Fruit fly (Drosophila melanogaster) whole organism, embryonic: ENCODE data around the gene CG46463.

ENCODE experiments used
- Atf-2 ChIP-seq: fragments of 200-800 bp; sonication (Bioruptor generic); optimal IDR thresholded peaks from 2 replicates; lab custom pipeline; 2016; ENCODE audit warnings: missing biosample characterization, missing genetic modification characterization
- CG10654 ChIP-seq: fragments of 200-800 bp; sonication (Bioruptor generic); optimal IDR thresholded peaks from 2 replicates; lab custom pipeline; 2016; ENCODE audit warnings: missing biosample characterization, missing genetic modification characterization
- CG10979 ChIP-seq: fragments of 200-800 bp; sonication (Bioruptor generic); optimal IDR thresholded peaks from 2 replicates; lab custom pipeline; 2018; ENCODE audit warnings: missing biosample characterization, mild to moderate bottlenecking, missing genetic modification characterization, moderate library complexity
- CG12391 ChIP-seq: fragments of 200-800 bp; sonication (Bioruptor generic); optimal IDR thresholded peaks from 3 replicates; lab custom pipeline; 2018; ENCODE audit warnings: missing biosample characterization, mild to moderate bottlenecking, missing genetic modification characterization, moderate library complexity
- CG13123 ChIP-seq: fragments of 200-800 bp; sonication (Bioruptor generic); optimal IDR thresholded peaks from 2 replicates; lab custom pipeline; 2016; ENCODE audit warnings: missing biosample characterization, missing genetic modification characterization
- CG1602 ChIP-seq: fragments of 200-800 bp; sonication (Bioruptor generic); optimal IDR thresholded peaks from 3 replicates; lab custom pipeline; 2016; ENCODE audit warnings: missing biosample characterization, missing genetic modification characterization
- CG16863 ChIP-seq: fragments of 200-800 bp; sonication (Bioruptor generic); optimal IDR thresholded peaks from 3 replicates; lab custom pipeline; 2016; ENCODE audit warnings: missing biosample characterization, missing genetic modification characterization
- CG17385 ChIP-seq: fragments of 200-800 bp; sonication (Bioruptor generic); optimal IDR thresholded peaks from 3 replicates; lab custom pipeline; 2018; ENCODE audit warnings: missing biosample characterization, mild to moderate bottlenecking, missing genetic modification characterization
- CG18011 ChIP-seq: fragments of 200-800 bp; sonication (Bioruptor generic); optimal IDR thresholded peaks from 2 replicates; lab custom pipeline; 2017; ENCODE audit warnings: missing biosample characterization, missing genetic modification characterization, mild to moderate bottlenecking, moderate library complexity, missing genotype
- CG2678 ChIP-seq: fragments of 200-800 bp; sonication (Bioruptor generic); optimal IDR thresholded peaks from 3 replicates; lab custom pipeline; 2019; ENCODE audit warnings: missing biosample characterization, mild to moderate bottlenecking, missing genetic modification characterization, moderate library complexity
- CG2712 ChIP-seq: fragments of 200-800 bp; optimal IDR thresholded peaks from 3 replicates; lab custom pipeline; 2019; ENCODE audit warnings: missing biosample characterization, mild to moderate bottlenecking, missing genetic modification characterization, moderate library complexity
- CG2889 ChIP-seq: fragments of 200-800 bp; sonication (Bioruptor generic); IDR thresholded peaks from 3 replicates; pipeline ENCODE4 v1.3.6; 2022; ENCODE audit warnings: missing biosample characterization, missing genetic modification characterization
- CG30020 ChIP-seq: fragments of 200-800 bp; optimal IDR thresholded peaks from 2 replicates; lab custom pipeline; 2019; ENCODE audit warnings: missing biosample characterization, mild to moderate bottlenecking, missing genetic modification characterization, moderate library complexity
- CG31441 ChIP-seq: fragments of 200-800 bp; sonication (Bioruptor generic); IDR thresholded peaks from 2 replicates; pipeline ENCODE4 v1.3.6; 2022; ENCODE audit warnings: missing biosample characterization, missing genetic modification characterization
- CG6254 ChIP-seq: fragments of 200-800 bp; sonication (Bioruptor generic); optimal IDR thresholded peaks from 3 replicates; lab custom pipeline; 2017; ENCODE audit warnings: mild to moderate bottlenecking, missing biosample characterization, missing genetic modification reagents, missing genetic modification characterization
- CG6689 ChIP-seq: fragments of 200-800 bp; sonication (Bioruptor generic); IDR thresholded peaks from 2 replicates; pipeline ENCODE4 v1.3.6; 2022; ENCODE audit warnings: missing biosample characterization, missing genetic modification characterization
- CG6765 ChIP-seq: fragments of 200-800 bp; sonication (Bioruptor generic); optimal IDR thresholded peaks from 3 replicates; lab custom pipeline; 2017; ENCODE audit warnings: missing biosample characterization, mild to moderate bottlenecking, missing genetic modification characterization
- CG9727 ChIP-seq: fragments of 200-800 bp; sonication (Bioruptor generic); optimal IDR thresholded peaks from 3 replicates; lab custom pipeline; 2017; ENCODE audit warnings: missing biosample characterization, mild to moderate bottlenecking, missing genetic modification characterization
- CG9817 ChIP-seq: fragments of 200-800 bp; sonication (Bioruptor generic); optimal IDR thresholded peaks from 2 replicates; lab custom pipeline; 2018; ENCODE audit warnings: missing biosample characterization, mild to moderate bottlenecking, missing genetic modification characterization, moderate library complexity
- CG9932 ChIP-seq: fragments of 200-800 bp; sonication (Bioruptor generic); IDR thresholded peaks from 2 replicates; pipeline ENCODE4 v1.3.6; 2022; ENCODE audit warnings: missing biosample characterization, missing genetic modification characterization
- CHES-1-like ChIP-seq: fragments of 200-800 bp; sonication (Bioruptor generic); optimal IDR thresholded peaks from 2 replicates; lab custom pipeline; 2016; ENCODE audit warnings: missing biosample characterization, missing genetic modification characterization
- Camta ChIP-seq: fragments of 200-800 bp; sonication (Bioruptor generic); optimal IDR thresholded peaks from 2 replicates; lab custom pipeline; 2016; ENCODE audit warnings: missing biosample characterization, missing genetic modification characterization
- D ChIP-seq, 2 experiments: fragments of 200-800 bp in 1 of 2; fragments of >200 bp in 1 of 2; sonication (Bioruptor generic) in 1 of 2; optimal IDR thresholded peaks; 2 replicates in 1 of 2; 3 replicates in 1 of 2; lab custom pipeline; 2017; ENCODE audit warnings: mild to moderate bottlenecking in 1 of 2, missing biosample characterization in 1 of 2, missing genetic modification characterization in 1 of 2, missing genetic modification reagents in 1 of 2
- Dip3 ChIP-seq: fragments of 200-800 bp; sonication (Bioruptor generic); optimal IDR thresholded peaks from 3 replicates; lab custom pipeline; 2016; ENCODE audit warnings: missing biosample characterization, missing genetic modification characterization
- Ets65A ChIP-seq: fragments of 200-800 bp; sonication (Bioruptor generic); peaks from one replicate; lab custom pipeline; 2016; ENCODE audit warnings: missing biosample characterization, missing genetic modification characterization
- Mes4 ChIP-seq: fragments of 200-800 bp; sonication (Bioruptor generic); optimal IDR thresholded peaks from 2 replicates; lab custom pipeline; 2016; ENCODE audit warnings: missing biosample characterization, missing genetic modification characterization
- Nf-YC ChIP-seq: fragments of 200-800 bp; optimal IDR thresholded peaks from 3 replicates; lab custom pipeline; 2019; ENCODE audit warnings: missing biosample characterization, mild to moderate bottlenecking, missing genetic modification characterization, moderate library complexity
- PHDP ChIP-seq: fragments of 200-800 bp; sonication (Bioruptor generic); optimal IDR thresholded peaks from 3 replicates; lab custom pipeline; 2018; ENCODE audit warnings: missing biosample characterization, mild to moderate bottlenecking, missing genetic modification characterization, moderate library complexity
- Poxn ChIP-seq: fragments of 200-800 bp; sonication (Bioruptor generic); IDR thresholded peaks from 2 replicates; pipeline ENCODE4 v1.3.6; 2022; ENCODE audit warnings: missing biosample characterization, missing genetic modification characterization
- Rfx ChIP-seq: fragments of 200-800 bp; sonication (Bioruptor generic); IDR thresholded peaks from 2 replicates; pipeline ENCODE4 v1.3.6; 2022; ENCODE audit warnings: missing biosample characterization, missing genetic modification characterization
- amos ChIP-seq: fragments of 200-800 bp; sonication (Bioruptor generic); IDR thresholded peaks from 2 replicates; pipeline ENCODE4 v1.3.6; 2022; ENCODE audit warnings: missing biosample characterization, missing genetic modification characterization; ENCODE audit not compliant: partially characterized antibody
- bsh ChIP-seq, 2 experiments: fragments of 200-800 bp; sonication (Bioruptor generic); optimal IDR thresholded peaks; 2 replicates each; lab custom pipeline; 2017 to 2018; ENCODE audit warnings: mild to moderate bottlenecking in 2 of 2, missing biosample characterization in 2 of 2, missing genetic modification characterization in 2 of 2, moderate library complexity in 1 of 2
- cg ChIP-seq: fragments of 200-800 bp; sonication (Bioruptor generic); optimal IDR thresholded peaks from 3 replicates; lab custom pipeline; 2019; ENCODE audit warnings: missing biosample characterization, mild to moderate bottlenecking, missing genetic modification characterization, moderate library complexity
- ci ChIP-seq: fragments of 200-800 bp; sonication (Bioruptor generic); IDR thresholded peaks from 3 replicates; pipeline ENCODE4 v1.3.6; 2022; ENCODE audit warnings: missing biosample characterization, missing genetic modification characterization
- emc ChIP-seq: fragments of 200-800 bp; sonication (Bioruptor generic); optimal IDR thresholded peaks from 2 replicates; lab custom pipeline; 2016; ENCODE audit warnings: missing biosample characterization, missing genetic modification characterization
- gro ChIP-seq: fragments of 200-800 bp; sonication (Bioruptor generic); optimal IDR thresholded peaks from 2 replicates; lab custom pipeline; 2016; ENCODE audit warnings: missing biosample characterization, missing genetic modification characterization
- gsb ChIP-seq: fragments of 200-800 bp; sonication (Bioruptor generic); IDR thresholded peaks from 2 replicates; pipeline ENCODE4 v1.3.6; 2022; ENCODE audit warnings: missing biosample characterization, missing genetic modification characterization
- gsb-n ChIP-seq: fragments of 200-800 bp; sonication (Bioruptor generic); optimal IDR thresholded peaks from 3 replicates; lab custom pipeline; 2018; ENCODE audit warnings: missing biosample characterization, mild to moderate bottlenecking, missing genetic modification characterization
- ken ChIP-seq: fragments of 200-800 bp; sonication (Bioruptor generic); IDR thresholded peaks from 3 replicates; pipeline ENCODE4 v1.3.6; 2022; ENCODE audit warnings: missing biosample characterization, missing genetic modification characterization
- mam ChIP-seq: fragments of 200-800 bp; sonication (Bioruptor generic); optimal IDR thresholded peaks from 3 replicates; lab custom pipeline; 2016; ENCODE audit warnings: missing biosample characterization, missing genetic modification characterization
- pros ChIP-seq: fragments of 200-800 bp; sonication (Bioruptor generic); optimal IDR thresholded peaks from 3 replicates; lab custom pipeline; 2019; ENCODE audit warnings: missing biosample characterization, mild to moderate bottlenecking, missing genetic modification characterization, moderate library complexity
- psq ChIP-seq: fragments of 200-800 bp; sonication (Bioruptor generic); optimal IDR thresholded peaks from 2 replicates; lab custom pipeline; 2017; ENCODE audit warnings: missing biosample characterization, missing genetic modification characterization
- sens ChIP-seq: fragments of 200-800 bp; sonication (Bioruptor generic); peaks from one replicate; lab custom pipeline; 2016; ENCODE audit warnings: missing biosample characterization, missing genetic modification characterization
- stwl ChIP-seq: fragments of 200-800 bp; sonication (Bioruptor generic); optimal IDR thresholded peaks from 3 replicates; lab custom pipeline; 2018; ENCODE audit warnings: missing biosample characterization, mild to moderate bottlenecking, missing genetic modification characterization, moderate library complexity
- tap ChIP-seq: fragments of 200-800 bp; optimal IDR thresholded peaks from 3 replicates; lab custom pipeline; 2019; ENCODE audit warnings: missing biosample characterization, mild to moderate bottlenecking, missing genetic modification characterization, moderate library complexity
- tin ChIP-seq: fragments of 200-800 bp; sonication (Bioruptor generic); optimal IDR thresholded peaks from 3 replicates; lab custom pipeline; 2016; ENCODE audit warnings: missing biosample characterization, missing genetic modification characterization
- tio ChIP-seq: fragments of 200-800 bp; sonication (Bioruptor generic); optimal IDR thresholded peaks from 2 replicates; lab custom pipeline; 2017; ENCODE audit warnings: missing biosample characterization, missing genetic modification characterization, inconsistent platforms
- trem ChIP-seq: fragments of 200-800 bp; optimal IDR thresholded peaks from 3 replicates; lab custom pipeline; 2019; ENCODE audit warnings: missing biosample characterization, mild to moderate bottlenecking, missing genetic modification characterization, moderate library complexity
- tup ChIP-seq: fragments of 200-800 bp; sonication (Bioruptor generic); optimal IDR thresholded peaks from 2 replicates; lab custom pipeline; 2016; ENCODE audit warnings: missing biosample characterization, mild to moderate bottlenecking, missing genetic modification characterization, moderate library complexity
- vnd ChIP-seq: fragments of 200-800 bp; sonication (Bioruptor generic); IDR thresholded peaks from 3 replicates; pipeline ENCODE4 v1.3.6; 2022; ENCODE audit warnings: missing biosample characterization, missing genetic modification characterization; ENCODE audit not compliant: partially characterized antibody
- zfh1 ChIP-seq: fragments of 200-800 bp; sonication (Bioruptor generic); IDR thresholded peaks from 3 replicates; pipeline ENCODE4 v1.3.6; 2022; ENCODE audit warnings: missing biosample characterization, missing genetic modification characterization

CG46463 gene

dm6 chr3L:3438473-3438872 lies 22.6 kb upstream of the CG46463 start (continued):
- no peak for TF ChIP-seq gsb (GFP tag; lab: Robert Waterston, UW)
- peak; percentile 62 for TF ChIP-seq pros
- TF ChIP-seq CG6689 (GFP tag; lab: Robert Waterston, UW): peak; percentile 75
- peak; percentile 47; the same call in 1 of the 3 replicates for TF ChIP-seq CG2889
- no peak for TF ChIP-seq CG6765 (GFP tag; lab: Kevin White, UChicago)
- TF ChIP-seq Rfx: peak; percentile 40; the same call in 1 of the 2 replicates
- peak; percentile 72 for TF ChIP-seq trem (tag; lab: Kevin White, UChicago)
- no peak for TF ChIP-seq vnd (GFP tag; lab: Robert Waterston, UW)
- TF ChIP-seq sens (GFP tag; lab: Kevin White, UChicago): peak; percentile 97
- TF ChIP-seq CG18011 (GFP tag; lab: Kevin White, UChicago): no peak
- TF ChIP-seq Atf-2: peak; percentile 48
- TF ChIP-seq CG2712: peak; percentile 91
- peak; percentile 38 for TF ChIP-seq Mes4 (GFP tag; lab: Kevin White, UChicago)
- TF ChIP-seq amos: no peak
- peak; percentile 34; the same call in 1 of the 3 replicates for TF ChIP-seq ci (GFP tag; lab: Robert Waterston, UW)
- TF ChIP-seq zfh1 (GFP tag; lab: Robert Waterston, UW): peak; percentile 59; the same call in 1 of the 3 replicates
- TF ChIP-seq bsh (GFP tag; optimal IDR thresholded peaks at IDR 0.05; lab: Kevin White, UChicago): peak in 1 of 2 experiments; percentile 85
- peak; percentile 7 for TF ChIP-seq CG13123
- TF ChIP-seq CG9932 (GFP tag; lab: Robert Waterston, UW): no peak
- no peak for TF ChIP-seq Ets65A (GFP tag; lab: Kevin White, UChicago)
- TF ChIP-seq tin (GFP tag; lab: Kevin White, UChicago): peak; percentile 68
- peak; percentile 69 for TF ChIP-seq CG17385 (GFP tag; lab: Kevin White, UChicago)
- TF ChIP-seq tup: no peak
- peak; percentile 5 for TF ChIP-seq mam
- TF ChIP-seq gsb-n (tag; lab: Kevin White, UChicago): peak; percentile 82
- no peak for TF ChIP-seq gro (GFP tag; lab: Kevin White, UChicago)
- peak; percentile 59 for TF ChIP-seq tap
- peak; percentile 58 for TF ChIP-seq Camta
- TF ChIP-seq stwl (tag; lab: Kevin White, UChicago): peak; percentile 21
- TF ChIP-seq CG31441 (GFP tag; lab: Robert Waterston, UW): peak; percentile 81
- no peak for TF ChIP-seq emc (GFP tag; lab: Kevin White, UChicago)
- no peak for TF ChIP-seq D (optimal IDR thresholded peaks at IDR 0.05; lab: Kevin White, UChicago)
- peak; percentile 66 for TF ChIP-seq D (GFP tag; optimal IDR thresholded peaks at IDR 0.05; lab: Kevin White, UChicago)
- no peak for TF ChIP-seq cg (GFP tag; lab: Kevin White, UChicago)
- TF ChIP-seq CG12391 (tag; lab: Kevin White, UChicago): peak; percentile 85
- TF ChIP-seq tio: peak; percentile 53
- no peak for TF ChIP-seq Nf-YC (tag; lab: Kevin White, UChicago)
- no peak for TF ChIP-seq CG9817 (tag; lab: Kevin White, UChicago)
- TF ChIP-seq PHDP (tag; lab: Kevin White, UChicago): peak; percentile 71
- TF ChIP-seq ken (GFP tag; lab: Robert Waterston, UW): no peak
- TF ChIP-seq CG10979: peak; percentile 87
- TF ChIP-seq CG9727 (GFP tag; lab: Kevin White, UChicago): peak; percentile 85
- no peak for TF ChIP-seq CHES-1-like
- peak; percentile 14 for TF ChIP-seq CG30020 (tag; lab: Kevin White, UChicago)
- TF ChIP-seq CG2678 (tag; lab: Kevin White, UChicago): peak; percentile 78
- peak; percentile 60 for TF ChIP-seq CG16863
- no peak for TF ChIP-seq Dip3 (GFP tag; lab: Kevin White, UChicago)
- TF ChIP-seq Poxn: no peak
- TF ChIP-seq CG1602 (GFP tag; lab: Kevin White, UChicago): peak; percentile 59
- peak; percentile 44 for TF ChIP-seq CG10654 (GFP tag; lab: Kevin White, UChicago)
- TF ChIP-seq CG6254 (GFP tag; lab: Kevin White, UChicago): peak; percentile 56
- peak; percentile 54 for TF ChIP-seq psq (GFP tag; lab: Kevin White, UChicago)
